Worm (Caenorhabditis elegans) whole organism, midembryonic: ENCODE data around the gene C17E7.12.

Experiments
- T22C8.4 ChIP-seq: fragments of 200-800 bp; sonication (Bioruptor generic); IDR thresholded peaks from 2 replicates; pipeline ENCODE4 v1.3.6; 2022; ENCODE audit warnings: missing genetic modification characterization, missing compliant biosample characterization
- med-1 ChIP-seq: sonication (generic microtip); optimal IDR thresholded peaks from 2 replicates; lab custom pipeline; 2017; ENCODE audit warnings: missing genetic modification characterization, mild to moderate bottlenecking, missing compliant biosample characterization, antibody characterized with exemption, missing genetic modification reagents; ENCODE audit not compliant: insufficient read depth

ce11 chrV:3865273-3865672 lies 26.5 kb downstream of the C17E7.12 start:
- TF ChIP-seq T22C8.4 (GFP tag; lab: Robert Waterston, UW) (no peak), med-1 (GFP tag; lab: Kevin White, UChicago) (no peak)
